Fruit fly (Drosophila melanogaster) whole organism, prepupa: ENCODE measurements around the gene shakB.
A peak's percentile ranks its signal among the peaks of the same experiment; 100 is the strongest.

Source experiments
- CG10631 ChIP-seq: fragments of 200-800 bp; sonication (Bioruptor generic); optimal IDR thresholded peaks from 2 replicates; lab custom pipeline; 2016; ENCODE audit warnings: missing biosample characterization, missing genetic modification characterization
- CG11294 ChIP-seq: fragments of 200-800 bp; sonication (Bioruptor generic); IDR thresholded peaks from 2 replicates; pipeline ENCODE4 v1.3.6; 2022; ENCODE audit warnings: missing biosample characterization, missing genetic modification characterization
- CG11902 ChIP-seq: fragments of 200-800 bp; sonication (Bioruptor generic); optimal IDR thresholded peaks from 3 replicates; lab custom pipeline; 2016; ENCODE audit warnings: missing biosample characterization, missing genetic modification characterization
- CG1621 ChIP-seq: fragments of 200-800 bp; sonication (Bioruptor generic); optimal IDR thresholded peaks from 3 replicates; lab custom pipeline; 2018; ENCODE audit warnings: missing biosample characterization, mild to moderate bottlenecking, missing genetic modification characterization
- CG16779 ChIP-seq: fragments of 200-800 bp; sonication (Bioruptor generic); optimal IDR thresholded peaks from 3 replicates; lab custom pipeline; 2017; ENCODE audit warnings: missing biosample characterization, mild to moderate bottlenecking, missing genetic modification characterization
- CG31627 ChIP-seq: fragments of 200-800 bp; sonication (Bioruptor generic); optimal IDR thresholded peaks from 3 replicates; lab custom pipeline; 2016; ENCODE audit warnings: missing biosample characterization, missing genetic modification characterization
- CG32006 ChIP-seq: fragments of 200-800 bp; sonication (Bioruptor generic); optimal IDR thresholded peaks from 3 replicates; lab custom pipeline; 2017; ENCODE audit warnings: missing biosample characterization, mild to moderate bottlenecking, missing genetic modification characterization
- CG34406 ChIP-seq: fragments of 200-800 bp; sonication (Bioruptor generic); optimal IDR thresholded peaks from 3 replicates; lab custom pipeline; 2016; ENCODE audit warnings: missing biosample characterization, missing genetic modification characterization
- CG3919 ChIP-seq: fragments of 200-800 bp; sonication (Bioruptor generic); optimal IDR thresholded peaks from 3 replicates; lab custom pipeline; 2016; ENCODE audit warnings: missing biosample characterization, missing genetic modification characterization
- CG4318 ChIP-seq: fragments of 200-800 bp; sonication (Bioruptor generic); optimal IDR thresholded peaks from 3 replicates; lab custom pipeline; 2017; ENCODE audit warnings: missing biosample characterization, mild to moderate bottlenecking, missing genetic modification characterization
- CG6163 ChIP-seq: fragments of 200-800 bp; sonication (Bioruptor generic); IDR thresholded peaks from 3 replicates; pipeline ENCODE4 v1.3.6; 2022; ENCODE audit warnings: missing biosample characterization, missing genetic modification characterization
- CG6808 ChIP-seq: fragments of 200-800 bp; sonication (Bioruptor generic); optimal IDR thresholded peaks from 3 replicates; lab custom pipeline; 2017; ENCODE audit warnings: missing biosample characterization, missing genetic modification characterization, mild to moderate bottlenecking, moderate library complexity, missing genetic modification reagents
- CG7368 ChIP-seq: fragments of 200-800 bp; sonication (Bioruptor generic); optimal IDR thresholded peaks from 3 replicates; lab custom pipeline; 2016; ENCODE audit warnings: missing biosample characterization, missing genetic modification characterization
- CG8119 ChIP-seq: fragments of 200-800 bp; sonication (Bioruptor generic); IDR thresholded peaks from 3 replicates; pipeline ENCODE4 v1.3.6; 2022; ENCODE audit warnings: missing biosample characterization, missing genetic modification characterization
- CG8319 ChIP-seq: fragments of 200-800 bp; sonication (Bioruptor generic); optimal IDR thresholded peaks from 3 replicates; lab custom pipeline; 2016; ENCODE audit warnings: missing biosample characterization, missing genetic modification characterization
- CG8632 ChIP-seq: fragments of 200-800 bp; sonication (Bioruptor generic); optimal IDR thresholded peaks from 3 replicates; lab custom pipeline; 2016; ENCODE audit warnings: missing biosample characterization, missing genetic modification characterization
- Eip75B ChIP-seq: fragments of 200-800 bp; sonication (Bioruptor generic); optimal IDR thresholded peaks from 3 replicates; lab custom pipeline; 2016; ENCODE audit warnings: missing biosample characterization, missing genetic modification characterization
- Eip78C ChIP-seq: fragments of 200-800 bp; sonication (Bioruptor generic); peaks from one replicate; lab custom pipeline; 2016; ENCODE audit warnings: missing biosample characterization, missing genetic modification characterization
- Ets21C ChIP-seq: fragments of 200-800 bp; sonication (Bioruptor generic); optimal IDR thresholded peaks from 3 replicates; lab custom pipeline; 2016; ENCODE audit warnings: missing biosample characterization, missing genetic modification characterization
- Ets96B ChIP-seq: fragments of 200-800 bp; optimal IDR thresholded peaks from 2 replicates; lab custom pipeline; 2019; ENCODE audit warnings: missing biosample characterization, mild to moderate bottlenecking, missing genetic modification characterization, moderate library complexity
- Gug ChIP-seq: fragments of 200-800 bp; sonication (Bioruptor generic); IDR thresholded peaks from 2 replicates; pipeline ENCODE4 v1.3.6; 2022; ENCODE audit warnings: missing biosample characterization, missing genetic modification characterization
- Hr4 ChIP-seq: fragments of 200-800 bp; sonication (Bioruptor generic); optimal IDR thresholded peaks from 3 replicates; lab custom pipeline; 2016; ENCODE audit warnings: missing biosample characterization, missing genetic modification characterization
- Met ChIP-seq: fragments of 200-800 bp; sonication (Bioruptor generic); optimal IDR thresholded peaks from 3 replicates; lab custom pipeline; 2016; ENCODE audit warnings: missing biosample characterization, missing genetic modification characterization
- Sox102F ChIP-seq: fragments of 200-800 bp; sonication (Bioruptor generic); optimal IDR thresholded peaks from 2 replicates; lab custom pipeline; 2016; ENCODE audit warnings: missing biosample characterization, mild to moderate bottlenecking, missing genetic modification characterization
- Sox14 ChIP-seq: fragments of 200-800 bp; sonication (Bioruptor generic); optimal IDR thresholded peaks from 3 replicates; lab custom pipeline; 2016; ENCODE audit warnings: missing biosample characterization, missing genetic modification characterization
- Sox15 ChIP-seq: fragments of 200-800 bp; sonication (Bioruptor generic); optimal IDR thresholded peaks from 3 replicates; lab custom pipeline; 2016; ENCODE audit warnings: missing biosample characterization, missing genetic modification characterization
- acj6 ChIP-seq: fragments of 200-800 bp; sonication (Bioruptor generic); optimal IDR thresholded peaks from 3 replicates; lab custom pipeline; 2016; ENCODE audit warnings: missing biosample characterization, missing genetic modification characterization
- cyc ChIP-seq: fragments of 200-800 bp; sonication (Bioruptor generic); optimal IDR thresholded peaks from 3 replicates; lab custom pipeline; 2016; ENCODE audit warnings: missing biosample characterization, missing genetic modification characterization
- dac ChIP-seq: fragments of 200-800 bp; sonication (Bioruptor generic); optimal IDR thresholded peaks from 2 replicates; lab custom pipeline; 2017; ENCODE audit warnings: missing biosample characterization, mild to moderate bottlenecking, missing genetic modification characterization
- dsx ChIP-seq: fragments of 200-800 bp; optimal IDR thresholded peaks from 3 replicates; lab custom pipeline; 2019; ENCODE audit warnings: missing biosample characterization, mild to moderate bottlenecking, missing genetic modification characterization, moderate library complexity; ENCODE audit not compliant: poor library complexity, severe bottlenecking
- eg ChIP-seq: fragments of 200-800 bp; sonication (Bioruptor generic); IDR thresholded peaks from 3 replicates; pipeline ENCODE4 v1.3.6; 2022; ENCODE audit warnings: missing biosample characterization, missing genetic modification characterization
- fd59A ChIP-seq: fragments of 200-800 bp; sonication (Bioruptor generic); optimal IDR thresholded peaks from 2 replicates; lab custom pipeline; 2017; ENCODE audit warnings: missing biosample characterization, mild to moderate bottlenecking, missing genetic modification characterization, missing genetic modification reagents
- fd85E ChIP-seq: fragments of 200-800 bp; sonication (Bioruptor generic); optimal IDR thresholded peaks from 3 replicates; lab custom pipeline; 2016; ENCODE audit warnings: missing biosample characterization, missing genetic modification characterization
- fkh ChIP-seq: fragments of 200-800 bp; sonication (Bioruptor generic); optimal IDR thresholded peaks from 3 replicates; lab custom pipeline; 2017; ENCODE audit warnings: missing biosample characterization, mild to moderate bottlenecking, missing genetic modification characterization, moderate library complexity
- lz ChIP-seq: fragments of 200-800 bp; sonication (Bioruptor generic); optimal IDR thresholded peaks from 3 replicates; lab custom pipeline; 2016; ENCODE audit warnings: missing biosample characterization, missing genetic modification characterization
- net ChIP-seq: fragments of 200-800 bp; sonication (Bioruptor generic); optimal IDR thresholded peaks from 3 replicates; lab custom pipeline; 2016; ENCODE audit warnings: missing biosample characterization, missing genetic modification characterization
- spab ChIP-seq: fragments of 200-800 bp; sonication (Bioruptor generic); optimal IDR thresholded peaks from 2 replicates; lab custom pipeline; 2017; ENCODE audit warnings: missing biosample characterization, mild to moderate bottlenecking, missing genetic modification characterization, missing genetic modification reagents
- svp ChIP-seq: fragments of 200-800 bp; sonication (Bioruptor generic); peaks from one replicate; lab custom pipeline; 2016; ENCODE audit warnings: missing biosample characterization, missing genetic modification characterization

shakB gene

dm6 chrX:20926950-20927349 lies at the start of gene shakB:
Gene shakB (minus strand): TSS chrX:20927050.
- TF ChIP-seq CG8319 (GFP tag; lab: Kevin White, UChicago): no peak
- no peak for TF ChIP-seq CG34406 (GFP tag; lab: Kevin White, UChicago)
- TF ChIP-seq Eip75B (GFP tag; lab: Kevin White, UChicago): no peak
- no peak for TF ChIP-seq spab (GFP tag; lab: Kevin White, UChicago)
- no peak for TF ChIP-seq CG10631 (GFP tag; lab: Kevin White, UChicago)
- no peak for TF ChIP-seq CG8119 (GFP tag; lab: Robert Waterston, UW)
- TF ChIP-seq CG32006: no peak
- TF ChIP-seq dac (GFP tag; lab: Kevin White, UChicago): no peak
- no peak for TF ChIP-seq CG16779 (tag; lab: Kevin White, UChicago)
- no peak for TF ChIP-seq Met (GFP tag; lab: Kevin White, UChicago)
- TF ChIP-seq Hr4: no peak
- TF ChIP-seq Ets21C (GFP tag; lab: Kevin White, UChicago): no peak
- TF ChIP-seq Ets96B (tag; lab: Kevin White, UChicago): no peak

- TF ChIP-seq Hr4: no peak
- no peak for TF ChIP-seq CG11294 (GFP tag; lab: Robert Waterston, UW)
- TF ChIP-seq CG34406 (GFP tag; lab: Kevin White, UChicago): no peak
- no peak for TF ChIP-seq Sox102F (GFP tag; lab: Kevin White, UChicago)
- no peak for TF ChIP-seq CG8632
- no peak for TF ChIP-seq CG16779 (tag; lab: Kevin White, UChicago)
- TF ChIP-seq eg (GFP tag; lab: Robert Waterston, UW): no peak
- TF ChIP-seq CG4318 (GFP tag; lab: Kevin White, UChicago): no peak
Measured at dm6 chrX:20965369-20966040, 38.7 kb upstream of the shakB start, which contains the start of gene CG1304. Gene CG1304 (minus strand): TSS chrX:20965419.

dm6 chrX:20963405-20963804 lies 36.6 kb upstream of the shakB start, which contains the start of gene Ser6:
Gene Ser6 (minus strand): TSS chrX:20963505.
- no peak for TF ChIP-seq Gug (GFP tag; lab: Robert Waterston, UW)
- TF ChIP-seq Met (GFP tag; lab: Kevin White, UChicago): no peak
- no peak for TF ChIP-seq cyc (GFP tag; lab: Kevin White, UChicago)
- TF ChIP-seq CG32006: no peak
- TF ChIP-seq dsx (GFP tag; lab: Kevin White, UChicago): no peak
- TF ChIP-seq CG6163 (GFP tag; lab: Robert Waterston, UW): no peak
- TF ChIP-seq CG34406 (GFP tag; lab: Kevin White, UChicago): no peak
- TF ChIP-seq Eip78C: no peak
- TF ChIP-seq svp (GFP tag; lab: Kevin White, UChicago): no peak
- no peak for TF ChIP-seq CG6808 (GFP tag; lab: Kevin White, UChicago)
- no peak for TF ChIP-seq CG7368
- no peak for TF ChIP-seq CG3919 (GFP tag; lab: Kevin White, UChicago)
- TF ChIP-seq Sox14 (GFP tag; lab: Kevin White, UChicago): no peak
- no peak for TF ChIP-seq lz (GFP tag; lab: Kevin White, UChicago)
- no peak for TF ChIP-seq dac (GFP tag; lab: Kevin White, UChicago)
- no peak for TF ChIP-seq fkh (GFP tag; lab: Kevin White, UChicago)

- TF ChIP-seq Sox15 (no peak), Eip75B (GFP tag; lab: Kevin White, UChicago) (no peak), Eip78C (peak; percentile 53), dsx (GFP tag; lab: Kevin White, UChicago) (peak; percentile 24), svp (GFP tag; lab: Kevin White, UChicago) (peak; percentile 63)
Measured at dm6 chrX:20948268-20948667, 21.4 kb upstream of the shakB start.

dm6 chrX:20934530-20934929 lies 7.7 kb upstream of the shakB start, which contains the start of gene Npc1b:
Gene Npc1b (plus strand): TSS chrX:20934869.
- TF ChIP-seq fd59A (GFP tag; lab: Kevin White, UChicago) (no peak), fd85E (GFP tag; lab: Kevin White, UChicago) (no peak), acj6 (no peak), CG31627 (GFP tag; lab: Kevin White, UChicago) (no peak), net (GFP tag; lab: Kevin White, UChicago) (no peak), Ets96B (tag; lab: Kevin White, UChicago) (no peak), CG1621 (tag; lab: Kevin White, UChicago) (no peak), CG11902 (GFP tag; lab: Kevin White, UChicago) (no peak)
- TF ChIP-seq, all 60 proteins: peak for 0
